Worm (Caenorhabditis elegans) whole organism, L4 larva: ENCODE measurements around the gene srbc-83.

Source experiments
- R02D3.7 ChIP-seq: fragments of 150-350 bp; sonication (generic microtip); optimal IDR thresholded peaks from 3 replicates; lab custom pipeline; 2014; ENCODE audit warnings: missing biosample characterization, missing genetic modification characterization
- nhr-237 ChIP-seq: sonication (generic microtip); optimal IDR thresholded peaks from 2 replicates; lab custom pipeline; 2017; ENCODE audit warnings: missing biosample characterization, missing genetic modification characterization
- nhr-76 ChIP-seq: fragments of 150-350 bp; optimal IDR thresholded peaks from 2 replicates; lab custom pipeline; 2014; ENCODE audit warnings: missing biosample characterization, missing genetic modification characterization
- skn-1 ChIP-seq: fragments of 150-350 bp; optimal IDR thresholded peaks from 2 replicates; lab custom pipeline; 2014; ENCODE audit warnings: missing biosample characterization, missing genetic modification characterization
- snpc-4 ChIP-seq: fragments of 150-350 bp; optimal IDR thresholded peaks from 2 replicates; lab custom pipeline; 2014; ENCODE audit warnings: missing biosample characterization, missing genetic modification characterization
- zfp-3 ChIP-seq: fragments of 200-800 bp; sonication (Bioruptor generic); conservative IDR thresholded peaks from 2 replicates; pipeline ENCODE4 v1.3.6; 2022; ENCODE audit warnings: missing genetic modification reagents, missing genetic modification characterization, missing compliant biosample characterization
- zip-2 ChIP-seq: fragments of 150-350 bp; optimal IDR thresholded peaks from 2 replicates; lab custom pipeline; 2014; ENCODE audit warnings: missing biosample characterization, missing genetic modification characterization

ce11 chrV:16285794-16286193 is 11.4 kb upstream of the srbc-83 start, which contains the start of gene F28G4.4:
- TF ChIP-seq R02D3.7 (tag; lab: Kevin White, UChicago) = no peak
- no peak for TF ChIP-seq skn-1 (tag; lab: Kevin White, UChicago)
- no peak for TF ChIP-seq nhr-76 (tag; lab: Kevin White, UChicago)
- no peak for TF ChIP-seq snpc-4 (tag; lab: Kevin White, UChicago)
- TF ChIP-seq zfp-3 (GFP tag; lab: Robert Waterston, UW) = no peak
- TF ChIP-seq zip-2 (tag; lab: Kevin White, UChicago) = no peak
- no peak for TF ChIP-seq nhr-237 (tag; lab: Kevin White, UChicago)
